Fruit fly (Drosophila melanogaster): ENCODE results near the gene cv-c.

DNA sequence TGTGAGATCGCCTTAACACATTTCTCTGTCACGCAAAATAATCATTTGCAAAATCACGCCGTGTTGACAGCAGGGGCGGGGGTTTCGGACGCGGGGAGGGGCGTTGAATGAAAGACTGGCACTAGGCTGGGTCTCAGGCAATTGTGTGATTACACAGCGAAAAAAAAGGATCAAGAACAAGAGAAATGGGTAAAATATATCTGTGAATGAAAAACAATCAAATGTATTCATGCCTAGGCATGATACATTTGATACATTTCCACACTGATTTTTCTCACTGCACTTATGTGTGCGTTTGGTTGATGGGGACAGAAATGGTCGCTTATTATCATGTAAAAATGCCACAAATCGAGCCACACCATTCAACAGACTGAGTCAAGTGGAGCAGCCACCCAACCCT lies 55.0 kb downstream of the cv-c start:
- TF ChIP-seq usp (GFP tag; optimal IDR thresholded peaks at IDR 0.05) = no peak
- TF ChIP-seq EcR (GFP tag; optimal IDR thresholded peaks at IDR 0.05) = no peak
- TF ChIP-seq pan (optimal IDR thresholded peaks at IDR 0.05) = no peak

All from whole organism.